Fruit fly (Drosophila melanogaster): Measurements from ENCODE around the gene CG42792.

dm6 chr2L:15893711-15894110 is 28.4 kb upstream of the CG42792 start, which contains the start of gene Tep1:
- TF ChIP-seq psq (optimal IDR thresholded peaks at IDR 0.05) (no peak), Dll (optimal IDR thresholded peaks at IDR 0.05) (no peak), EcR (GFP tag; optimal IDR thresholded peaks at IDR 0.05) (no peak)

Measured in whole organism.